Fruit fly (Drosophila melanogaster) whole organism, embryonic: ENCODE data around the gene Lerp.

ENCODE experiments used
- Antp ChIP-seq: fragments of 200-800 bp; sonication (Bioruptor generic); optimal IDR thresholded peaks from 3 replicates; lab custom pipeline; 2016; ENCODE audit warnings: missing biosample characterization, missing genetic modification characterization
- Atf6 ChIP-seq: fragments of 200-800 bp; sonication (Bioruptor generic); IDR thresholded peaks from 2 replicates; pipeline ENCODE4 v1.3.6; 2022; ENCODE audit warnings: missing biosample characterization, missing genetic modification characterization
- Bgb ChIP-seq: fragments of 200-800 bp; sonication (Bioruptor generic); IDR thresholded peaks from 2 replicates; pipeline ENCODE4 v1.3.6; 2022; ENCODE audit warnings: missing biosample characterization, missing genetic modification characterization; ENCODE audit not compliant: partially characterized antibody
- CG10274 ChIP-seq: fragments of 200-800 bp; sonication (Bioruptor generic); optimal IDR thresholded peaks from 3 replicates; lab custom pipeline; 2017; ENCODE audit warnings: missing biosample characterization, mild to moderate bottlenecking, missing genetic modification characterization
- CG10462 ChIP-seq: fragments of 200-800 bp; sonication (Bioruptor generic); optimal IDR thresholded peaks from 2 replicates; lab custom pipeline; 2016; ENCODE audit warnings: missing biosample characterization, missing genetic modification characterization
- CG11247 ChIP-seq: fragments of 200-800 bp; sonication (Bioruptor generic); IDR thresholded peaks from 2 replicates; pipeline ENCODE4 v1.3.6; 2022; ENCODE audit warnings: missing biosample characterization, missing genetic modification characterization
- CG11504 ChIP-seq: fragments of 200-800 bp; sonication (Bioruptor generic); optimal IDR thresholded peaks from 3 replicates; lab custom pipeline; 2019; ENCODE audit warnings: missing biosample characterization, mild to moderate bottlenecking, missing genetic modification characterization, moderate library complexity
- CG11695 ChIP-seq: fragments of 200-800 bp; sonication (Bioruptor generic); IDR thresholded peaks from 3 replicates; pipeline ENCODE4 v1.3.6; 2022; ENCODE audit warnings: missing biosample characterization, missing genetic modification characterization
- CG13123 ChIP-seq: fragments of 200-800 bp; sonication (Bioruptor generic); optimal IDR thresholded peaks from 2 replicates; lab custom pipeline; 2016; ENCODE audit warnings: missing biosample characterization, missing genetic modification characterization
- CG14014 ChIP-seq: fragments of 200-800 bp; sonication (Bioruptor generic); IDR thresholded peaks from 2 replicates; pipeline ENCODE4 v1.3.6; 2022; ENCODE audit warnings: missing biosample characterization, missing genetic modification characterization
- CG15269 ChIP-seq: fragments of 200-800 bp; sonication (Bioruptor generic); optimal IDR thresholded peaks from 2 replicates; lab custom pipeline; 2018; ENCODE audit warnings: missing biosample characterization, mild to moderate bottlenecking, missing genetic modification characterization, moderate library complexity
- CG15514 ChIP-seq: fragments of 200-800 bp; sonication (Bioruptor generic); optimal IDR thresholded peaks from 3 replicates; lab custom pipeline; 2017; ENCODE audit warnings: missing biosample characterization, missing genetic modification characterization, mild to moderate bottlenecking, moderate library complexity, missing genetic modification reagents
- CG1603 ChIP-seq: fragments of 200-800 bp; sonication (Bioruptor generic); optimal IDR thresholded peaks from 2 replicates; lab custom pipeline; 2019; ENCODE audit warnings: missing biosample characterization, mild to moderate bottlenecking, missing genetic modification characterization, moderate library complexity
- CG17359 ChIP-seq: fragments of 200-800 bp; sonication (Bioruptor generic); optimal IDR thresholded peaks from 3 replicates; lab custom pipeline; 2018; ENCODE audit warnings: missing biosample characterization, mild to moderate bottlenecking, missing genetic modification characterization, moderate library complexity
- CG17361 ChIP-seq: fragments of 200-800 bp; sonication (Bioruptor generic); IDR thresholded peaks from 3 replicates; pipeline ENCODE4 v1.3.6; 2022; ENCODE audit warnings: missing biosample characterization, missing genetic modification characterization
- CG17612 ChIP-seq: fragments of 200-800 bp; sonication (Bioruptor generic); IDR thresholded peaks from 2 replicates; pipeline ENCODE4 v1.3.6; 2022; ENCODE audit warnings: missing biosample characterization, missing genetic modification characterization
- CG17829 ChIP-seq: fragments of 200-800 bp; optimal IDR thresholded peaks from 2 replicates; lab custom pipeline; 2019; ENCODE audit warnings: missing biosample characterization, mild to moderate bottlenecking, missing genetic modification characterization, moderate library complexity
- CG2678 ChIP-seq: fragments of 200-800 bp; sonication (Bioruptor generic); optimal IDR thresholded peaks from 3 replicates; lab custom pipeline; 2019; ENCODE audit warnings: missing biosample characterization, mild to moderate bottlenecking, missing genetic modification characterization, moderate library complexity
- CG31441 ChIP-seq: fragments of 200-800 bp; sonication (Bioruptor generic); IDR thresholded peaks from 2 replicates; pipeline ENCODE4 v1.3.6; 2022; ENCODE audit warnings: missing biosample characterization, missing genetic modification characterization
- CG32532 ChIP-seq: fragments of 200-800 bp; sonication (Bioruptor generic); IDR thresholded peaks from 2 replicates; pipeline ENCODE4 v1.3.6; 2022; ENCODE audit warnings: missing biosample characterization, missing genetic modification characterization
- CG42726 ChIP-seq: fragments of 200-800 bp; sonication (Bioruptor generic); IDR thresholded peaks from 2 replicates; pipeline ENCODE4 v1.3.6; 2022; ENCODE audit warnings: missing biosample characterization, missing genetic modification characterization; ENCODE audit not compliant: partially characterized antibody
- CG4404 ChIP-seq: fragments of 200-800 bp; sonication (Bioruptor generic); IDR thresholded peaks from 2 replicates; pipeline ENCODE4 v1.3.6; 2022; ENCODE audit warnings: missing biosample characterization, missing genetic modification characterization
- CG6175 ChIP-seq: fragments of 200-800 bp; sonication (Bioruptor generic); IDR thresholded peaks from 3 replicates; pipeline ENCODE4 v1.3.6; 2022; ENCODE audit warnings: missing biosample characterization, missing genetic modification characterization
- CG6272 ChIP-seq: fragments of 200-800 bp; sonication (Bioruptor generic); IDR thresholded peaks from 2 replicates; pipeline ENCODE4 v1.3.6; 2022; ENCODE audit warnings: missing biosample characterization, missing genetic modification characterization
- CG7556 ChIP-seq: fragments of 200-800 bp; sonication (Bioruptor generic); optimal IDR thresholded peaks from 2 replicates; lab custom pipeline; 2017; ENCODE audit warnings: missing biosample characterization, mild to moderate bottlenecking, missing genetic modification characterization
- CG7786 ChIP-seq: fragments of 200-800 bp; sonication (Bioruptor generic); optimal IDR thresholded peaks from 2 replicates; lab custom pipeline; 2016; ENCODE audit warnings: missing biosample characterization, missing genetic modification characterization
- CG7987 ChIP-seq: fragments of 200-800 bp; sonication (Bioruptor generic); optimal IDR thresholded peaks from 2 replicates; lab custom pipeline; 2018; ENCODE audit warnings: missing biosample characterization, mild to moderate bottlenecking, missing genetic modification characterization, moderate library complexity
- CG8290 ChIP-seq, 3 experiments: fragments of 200-800 bp; sonication (Bioruptor generic); optimal IDR thresholded peaks; 2 replicates each; lab custom pipeline; 2016 to 2019; ENCODE audit warnings: missing biosample characterization in 3 of 3, missing genetic modification characterization in 3 of 3, mild to moderate bottlenecking in 2 of 3, moderate library complexity in 1 of 3
- CG9727 ChIP-seq: fragments of 200-800 bp; sonication (Bioruptor generic); optimal IDR thresholded peaks from 3 replicates; lab custom pipeline; 2017; ENCODE audit warnings: missing biosample characterization, mild to moderate bottlenecking, missing genetic modification characterization
- D19A ChIP-seq: fragments of 200-800 bp; optimal IDR thresholded peaks from 3 replicates; lab custom pipeline; 2019; ENCODE audit warnings: missing biosample characterization, mild to moderate bottlenecking, missing genetic modification characterization, moderate library complexity
- E2f2 ChIP-seq: fragments of 200-800 bp; sonication (Bioruptor generic); IDR thresholded peaks from 2 replicates; pipeline ENCODE4 v1.3.6; 2022; ENCODE audit warnings: missing biosample characterization, missing genetic modification characterization
- Mad ChIP-seq: fragments of 200-800 bp; sonication (Bioruptor generic); optimal IDR thresholded peaks from 2 replicates; lab custom pipeline; 2016; ENCODE audit warnings: missing biosample characterization, missing genetic modification characterization
- NFAT ChIP-seq: fragments of 200-800 bp; sonication (Bioruptor generic); IDR thresholded peaks from 2 replicates; pipeline ENCODE4 v1.3.6; 2022; ENCODE audit warnings: missing biosample characterization, missing genetic modification characterization
- Rfx ChIP-seq: fragments of 200-800 bp; sonication (Bioruptor generic); IDR thresholded peaks from 2 replicates; pipeline ENCODE4 v1.3.6; 2022; ENCODE audit warnings: missing biosample characterization, missing genetic modification characterization
- ato ChIP-seq: fragments of 200-800 bp; sonication (Bioruptor generic); IDR thresholded peaks from 2 replicates; pipeline ENCODE4 v1.3.6; 2022; ENCODE audit warnings: missing biosample characterization, missing genetic modification characterization; ENCODE audit not compliant: partially characterized antibody
- cato ChIP-seq: fragments of 200-800 bp; sonication (Bioruptor generic); optimal IDR thresholded peaks from 2 replicates; lab custom pipeline; 2016; ENCODE audit warnings: missing biosample characterization, missing genetic modification characterization, borderline replicate concordance
- ci ChIP-seq: fragments of 200-800 bp; sonication (Bioruptor generic); IDR thresholded peaks from 3 replicates; pipeline ENCODE4 v1.3.6; 2022; ENCODE audit warnings: missing biosample characterization, missing genetic modification characterization
- grau ChIP-seq: fragments of 200-800 bp; optimal IDR thresholded peaks from 3 replicates; lab custom pipeline; 2019; ENCODE audit warnings: missing biosample characterization, mild to moderate bottlenecking, missing genetic modification characterization, moderate library complexity
- insv ChIP-seq, 2 experiments: fragments of 200-800 bp; sonication (Bioruptor generic); optimal IDR thresholded peaks; 3 replicates each; lab custom pipeline; 2016 to 2018; ENCODE audit warnings: missing biosample characterization in 2 of 2, missing genetic modification characterization in 2 of 2
- kah ChIP-seq: fragments of 200-800 bp; sonication (Bioruptor generic); optimal IDR thresholded peaks from 2 replicates; lab custom pipeline; 2018; ENCODE audit warnings: missing biosample characterization, mild to moderate bottlenecking, missing genetic modification characterization
- lola ChIP-seq, 3 experiments: fragments of >200 bp in 2 of 3; fragments of 200-800 bp in 1 of 3; sonication (Bioruptor generic) in 1 of 3; optimal IDR thresholded peaks; 2 replicates each; lab custom pipeline; 2017 to 2019; ENCODE audit warnings: missing biosample characterization in 3 of 3, missing genetic modification characterization in 3 of 3, mild to moderate bottlenecking in 1 of 3, moderate library complexity in 1 of 3
- maf-S ChIP-seq: fragments of 200-800 bp; sonication (Bioruptor generic); optimal IDR thresholded peaks from 2 replicates; lab custom pipeline; 2016; ENCODE audit warnings: missing biosample characterization, missing genetic modification characterization
- mam ChIP-seq: fragments of 200-800 bp; sonication (Bioruptor generic); optimal IDR thresholded peaks from 3 replicates; lab custom pipeline; 2016; ENCODE audit warnings: missing biosample characterization, missing genetic modification characterization
- otp ChIP-seq: fragments of 200-800 bp; sonication (Bioruptor generic); IDR thresholded peaks from 3 replicates; pipeline ENCODE4, ENCODE4 v1.3.6; 2022; ENCODE audit warnings: missing biosample characterization, missing genetic modification characterization
- pb ChIP-seq: fragments of 200-800 bp; sonication (Bioruptor generic); optimal IDR thresholded peaks from 3 replicates; lab custom pipeline; 2016; ENCODE audit warnings: missing biosample characterization, missing genetic modification characterization
- tgo ChIP-seq: fragments of 200-800 bp; sonication (Bioruptor generic); IDR thresholded peaks from 3 replicates; pipeline ENCODE4 v1.3.6; 2022; ENCODE audit warnings: missing biosample characterization, missing genetic modification characterization
- vvl ChIP-seq: fragments of 200-800 bp; sonication (Bioruptor generic); IDR thresholded peaks from 2 replicates; pipeline ENCODE4 v1.3.6; 2022; ENCODE audit warnings: missing biosample characterization, missing genetic modification characterization
- wdn ChIP-seq: fragments of 200-800 bp; sonication (Bioruptor generic); IDR thresholded peaks from 2 replicates; pipeline ENCODE4 v1.3.6; 2022; ENCODE audit warnings: missing biosample characterization, missing genetic modification characterization

The Lerp gene

dm6 chr3R:26798469-26799178, 64.3 kb downstream of the Lerp start, which contains the start of gene Tl (continued):
- TF ChIP-seq CG2678 (tag; lab: Kevin White, UChicago) (peak; percentile 18), CG17359 (tag; lab: Kevin White, UChicago) (peak; percentile 16), NFAT (GFP tag; lab: Robert Waterston, UW) (peak; percentile 65; the same call in 1 of the 2 replicates), CG4404 (GFP tag; lab: Robert Waterston, UW) (no peak), CG10462 (GFP tag; lab: Kevin White, UChicago) (no peak), ato (GFP tag; lab: Robert Waterston, UW) (peak; percentile 47; the same call in 1 of the 2 replicates), wdn (GFP tag; lab: Robert Waterston, UW) (no peak), CG17361 (GFP tag; lab: Robert Waterston, UW) (peak; percentile 57; the same call in 2 of the 3 replicates), CG11247 (GFP tag; lab: Robert Waterston, UW) (0 out of 2 replicates have a peak, but pooled peaks have one; percentile 29), CG15269 (tag; lab: Kevin White, UChicago) (peak; percentile 43), Antp (GFP tag; lab: Kevin White, UChicago) (peak; percentile 37), lola (GFP tag; optimal IDR thresholded peaks at IDR 0.05; lab: Kevin White, UChicago) (peak in 1 of 3 experiments; percentile 32), CG17612 (GFP tag; lab: Robert Waterston, UW) (0 out of 2 replicates have a peak, but pooled peaks have one; percentile 6), ci (GFP tag; lab: Robert Waterston, UW) (peak; percentile 82), Atf6 (GFP tag; lab: Robert Waterston, UW) (no peak), CG6272 (GFP tag; lab: Robert Waterston, UW) (no peak), CG6175 (GFP tag; lab: Robert Waterston, UW) (peak; percentile 50; the same call in 1 of the 3 replicates), Bgb (GFP tag; lab: Robert Waterston, UW) (peak; percentile 63; the same call in 1 of the 2 replicates), CG1603 (tag; lab: Kevin White, UChicago) (peak; percentile 14), cato (GFP tag; lab: Kevin White, UChicago) (no peak), CG7786 (GFP tag; lab: Kevin White, UChicago) (no peak), kah (GFP tag; lab: Kevin White, UChicago) (no peak), CG31441 (peak; percentile 18; the same call in 1 of the 2 replicates), mam (GFP tag; lab: Kevin White, UChicago) (peak; percentile 6), vvl (GFP tag; lab: Robert Waterston, UW) (peak; percentile 45; the same call in 1 of the 2 replicates), CG11695 (GFP tag; lab: Robert Waterston, UW) (no peak), CG32532 (GFP tag; lab: Robert Waterston, UW) (peak; percentile 57), CG8290 (GFP tag; optimal IDR thresholded peaks at IDR 0.05; lab: Kevin White, UChicago) (no peak), CG8290 (tag; optimal IDR thresholded peaks at IDR 0.05; lab: Kevin White, UChicago) (peak in 1 of 2 experiments; percentile 44), CG13123 (no peak), CG17829 (peak; percentile 17), pb (peak; percentile 20), tgo (GFP tag; lab: Robert Waterston, UW) (0 out of 3 replicates have a peak, but pooled peaks have one; percentile 29), Rfx (peak; percentile 37), CG15514 (GFP tag; lab: Kevin White, UChicago) (peak; percentile 16), E2f2 (GFP tag; lab: Robert Waterston, UW) (0 out of 2 replicates have a peak, but pooled peaks have one; percentile 18), CG42726 (GFP tag; lab: Robert Waterston, UW) (peak; percentile 76), Mad (peak; percentile 0), CG14014 (GFP tag; lab: Robert Waterston, UW) (peak; percentile 23; the same call in 1 of the 2 replicates), CG9727 (peak; percentile 26), maf-S (GFP tag; lab: Kevin White, UChicago) (no peak), insv (GFP tag; optimal IDR thresholded peaks at IDR 0.05; lab: Kevin White, UChicago) (peak in 1 of 2 experiments; percentile 44), CG10274 (GFP tag; lab: Kevin White, UChicago) (no peak), D19A (tag; lab: Kevin White, UChicago) (peak; percentile 72), otp (0 out of 3 replicates have a peak, but pooled peaks have one; percentile 30), CG7556 (GFP tag; lab: Kevin White, UChicago) (peak; percentile 35), grau (peak; percentile 22), CG11504 (tag; lab: Kevin White, UChicago) (peak; percentile 13), CG7987 (GFP tag; lab: Kevin White, UChicago) (peak; percentile 34)
